Worm (Caenorhabditis elegans): ENCODE results near the gene fbxb-54.

DNA sequence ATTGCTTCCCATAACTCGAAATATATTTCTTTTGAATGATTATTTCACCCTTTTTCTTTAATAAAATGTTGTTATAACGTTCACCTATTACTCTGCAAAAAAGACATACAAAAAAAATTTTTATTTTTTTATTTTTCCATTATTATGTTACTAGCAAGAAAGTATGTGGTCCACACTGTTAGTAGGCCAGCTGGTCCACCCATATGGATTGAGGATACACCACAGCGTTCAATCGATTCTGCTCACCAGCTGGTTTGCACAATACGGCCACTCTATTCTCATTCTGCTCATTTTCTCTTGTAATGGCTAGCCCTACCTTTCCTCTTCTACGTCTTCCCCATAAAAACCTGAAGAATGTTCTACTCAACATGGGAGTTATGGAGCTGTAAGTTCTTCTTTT, 17.5 kb downstream of the fbxb-54 start, which contains the start of gene fbxb-44:
- TF ChIP-seq him-1 (tag; optimal IDR thresholded peaks at IDR 0.05) (no peak), dao-5 (tag; optimal IDR thresholded peaks at IDR 0.05) (no peak)
